Fruit fly (Drosophila melanogaster): ENCODE data around the gene Elp1.

DNA sequence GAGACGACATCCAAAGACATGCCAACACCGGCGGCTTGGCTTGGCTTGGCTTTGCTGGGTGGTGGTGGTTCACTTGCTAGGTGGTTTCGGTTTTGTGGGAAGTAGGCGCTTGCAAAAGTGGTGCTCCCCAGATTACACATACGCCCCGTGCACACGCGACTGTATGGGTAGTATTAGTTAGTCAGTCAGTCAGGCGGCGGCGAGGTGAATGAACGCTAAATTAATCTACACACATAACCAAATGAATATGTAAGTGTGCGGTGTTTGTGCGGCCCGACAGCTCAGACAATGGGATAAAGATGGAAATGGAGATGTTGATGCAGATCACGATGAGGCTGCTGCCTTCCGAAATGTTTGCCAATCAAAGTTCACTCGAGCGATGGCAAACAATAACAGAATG, 47.6 kb upstream of the Elp1 start:
- TF ChIP-seq NFAT (GFP tag; IDR thresholded peaks at IDR 0.05) (no peak), CG9215 (GFP tag; IDR thresholded peaks at IDR 0.05) (no peak), CG7271 (tag; optimal IDR thresholded peaks at IDR 0.05) (no peak), ken (GFP tag; IDR thresholded peaks at IDR 0.05) (no peak), CG14441 (GFP tag; IDR thresholded peaks at IDR 0.05) (no peak), sr (GFP tag; IDR thresholded peaks at IDR 0.05) (no peak), Awh (GFP tag; IDR thresholded peaks at IDR 0.05) (no peak), nau (GFP tag; optimal IDR thresholded peaks at IDR 0.05) (no peak)
